Fruit fly (Drosophila melanogaster) S2 (cell line): ENCODE measurements around the gene HDAC4.

ENCODE experiments used
- CG8478 ChIP-seq: fragments of >200 bp; optimal IDR thresholded peaks from 2 replicates; lab custom pipeline; 2018
- CTCF ChIP-seq, 2 experiments: fragments of >200 bp; optimal IDR thresholded peaks; 2 replicates each; lab custom pipeline; 2018

dm6 chrX:13254442-13254841 lies 31.0 kb downstream of the HDAC4 start:
- no peak for TF ChIP-seq CG8478
- TF ChIP-seq CTCF (optimal IDR thresholded peaks at IDR 0.05; lab: Kevin White, UChicago), result no peak
